Fruit fly (Drosophila melanogaster): ENCODE results near the gene CG14891.

The CG14891 gene

dm6 chr3R:16573483-16574145 is 2.3 kb downstream of the CG14891 start, which contains the start of gene CG14903 (continued):
- TF ChIP-seq CG9609 (GFP tag; optimal IDR thresholded peaks at IDR 0.05), result peak; percentile 44
- peak; percentile 11 for TF ChIP-seq Antp (GFP tag; optimal IDR thresholded peaks at IDR 0.05)
- peak; percentile 81 for TF ChIP-seq sens (GFP tag)
- peak; percentile 26 for TF ChIP-seq chn (GFP tag; optimal IDR thresholded peaks at IDR 0.05)
- TF ChIP-seq CG5245 (GFP tag; optimal IDR thresholded peaks at IDR 0.05), result peak; percentile 39
- no peak for TF ChIP-seq oc (tag; optimal IDR thresholded peaks at IDR 0.05)
- TF ChIP-seq CG2712 (tag; optimal IDR thresholded peaks at IDR 0.05), result peak; percentile 45
- TF ChIP-seq sisA (GFP tag; IDR thresholded peaks at IDR 0.05), result peak; percentile 69
- peak; percentile 56 for TF ChIP-seq hbn (GFP tag; IDR thresholded peaks at IDR 0.05; ENCODE audit: partially characterized antibody)
- peak; percentile 72 for TF ChIP-seq Dp (GFP tag; optimal IDR thresholded peaks at IDR 0.05)
- peak; percentile 15 for TF ChIP-seq CG12942 (GFP tag; optimal IDR thresholded peaks at IDR 0.05)
- peak; percentile 83 for TF ChIP-seq hkb (optimal IDR thresholded peaks at IDR 0.05)
- no peak for TF ChIP-seq hkb (GFP tag; IDR thresholded peaks at IDR 0.05)
- TF ChIP-seq E2f2 (GFP tag; IDR thresholded peaks at IDR 0.05), result peak; percentile 80
- no peak for TF ChIP-seq lbe (GFP tag; optimal IDR thresholded peaks at IDR 0.05)
- TF ChIP-seq CG11696 (GFP tag; IDR thresholded peaks at IDR 0.05), result no peak
- TF ChIP-seq Xbp1 (GFP tag; optimal IDR thresholded peaks at IDR 0.05), result peak; percentile 47
- peak; percentile 71 for TF ChIP-seq CG30020 (tag; optimal IDR thresholded peaks at IDR 0.05)
- TF ChIP-seq psq (GFP tag; optimal IDR thresholded peaks at IDR 0.05), result no peak
- TF ChIP-seq CG4328 (GFP tag; optimal IDR thresholded peaks at IDR 0.05), result no peak
- TF ChIP-seq pita (GFP tag; optimal IDR thresholded peaks at IDR 0.05), result peak; percentile 13
- peak; percentile 20; the same call in 1 of the 2 replicates for TF ChIP-seq Ptx1 (GFP tag; IDR thresholded peaks at IDR 0.05)
- peak; percentile 11 for TF ChIP-seq NfI (GFP tag; optimal IDR thresholded peaks at IDR 0.05)
- TF ChIP-seq CG10462 (GFP tag; optimal IDR thresholded peaks at IDR 0.05), result no peak
- peak; percentile 82 for TF ChIP-seq zen (tag; optimal IDR thresholded peaks at IDR 0.05)
- peak; percentile 50 for TF ChIP-seq CG10267 (tag; optimal IDR thresholded peaks at IDR 0.05)
- TF ChIP-seq gem (tag; optimal IDR thresholded peaks at IDR 0.05), result peak; percentile 49
- peak; percentile 26 for TF ChIP-seq CG7839 (tag; optimal IDR thresholded peaks at IDR 0.05)
- TF ChIP-seq ara (GFP tag; IDR thresholded peaks at IDR 0.05), result no peak
- no peak for TF ChIP-seq Bteb2 (GFP tag; optimal IDR thresholded peaks at IDR 0.05)
- peak; percentile 85 for TF ChIP-seq BEAF-32 (GFP tag; optimal IDR thresholded peaks at IDR 0.05)
- TF ChIP-seq Hmr (GFP tag; optimal IDR thresholded peaks at IDR 0.05), result peak; percentile 31
- TF ChIP-seq CG7963 (GFP tag; IDR thresholded peaks at IDR 0.05; ENCODE audit: partially characterized antibody), result no peak
- peak; percentile 74 for TF ChIP-seq nmo (GFP tag; optimal IDR thresholded peaks at IDR 0.05)
- TF ChIP-seq amos (GFP tag; IDR thresholded peaks at IDR 0.05; ENCODE audit: partially characterized antibody), result peak; percentile 70
- TF ChIP-seq ranshi (GFP tag; IDR thresholded peaks at IDR 0.05), result no peak
- peak; percentile 74 for TF ChIP-seq CG13287 (GFP tag; IDR thresholded peaks at IDR 0.05; ENCODE audit: partially characterized antibody)
- TF ChIP-seq bab2 (GFP tag; optimal IDR thresholded peaks at IDR 0.05), result no peak
- peak; percentile 40 for TF ChIP-seq CHES-1-like (GFP tag; optimal IDR thresholded peaks at IDR 0.05)
- TF ChIP-seq pho (GFP tag; optimal IDR thresholded peaks at IDR 0.05), result peak; percentile 27
- no peak for TF ChIP-seq nerfin-2 (GFP tag; IDR thresholded peaks at IDR 0.05; ENCODE audit: partially characterized antibody)
- TF ChIP-seq NC2α (GFP tag; optimal IDR thresholded peaks at IDR 0.05), result no peak
- TF ChIP-seq sob (GFP tag; IDR thresholded peaks at IDR 0.05), result peak; percentile 7; the same call in 1 of the 2 replicates
- TF ChIP-seq dan (GFP tag; IDR thresholded peaks at IDR 0.05), result no peak
- TF ChIP-seq chif (GFP tag; optimal IDR thresholded peaks at IDR 0.05), result peak in 1 of 2 experiments; percentile 51
- peak; percentile 81 for TF ChIP-seq Dll (GFP tag; IDR thresholded peaks at IDR 0.05; ENCODE audit: partially characterized antibody)
- no peak for TF ChIP-seq sima (GFP tag; optimal IDR thresholded peaks at IDR 0.05)
- peak; percentile 51 for TF ChIP-seq bbx (GFP tag; IDR thresholded peaks at IDR 0.05; ENCODE audit: partially characterized antibody)
- peak; percentile 71 for TF ChIP-seq ssp (GFP tag; IDR thresholded peaks at IDR 0.05)
- peak; percentile 15; the same call in 1 of the 2 replicates for TF ChIP-seq chm (GFP tag; IDR thresholded peaks at IDR 0.05)

All from whole organism, embryonic.